Fruit fly (Drosophila melanogaster) whole organism, embryonic: ENCODE results near the gene CG18301.
A peak's percentile ranks its signal among the peaks of the same experiment; 100 is the strongest.

Experiments used
- Antp ChIP-seq: fragments of 200-800 bp; sonication (Bioruptor generic); optimal IDR thresholded peaks from 3 replicates; lab custom pipeline; 2016; ENCODE audit warnings: missing biosample characterization, missing genetic modification characterization
- Asciz ChIP-seq: fragments of 200-800 bp; sonication (Bioruptor generic); optimal IDR thresholded peaks from 2 replicates; lab custom pipeline; 2017; ENCODE audit warnings: missing biosample characterization, mild to moderate bottlenecking, missing genetic modification characterization, missing genetic modification reagents
- B-H2 ChIP-seq: fragments of 200-800 bp; sonication (Bioruptor generic); optimal IDR thresholded peaks from 2 replicates; lab custom pipeline; 2018; ENCODE audit warnings: missing biosample characterization, mild to moderate bottlenecking, missing genetic modification characterization
- CG10366 ChIP-seq: fragments of 200-800 bp; sonication (Bioruptor generic); IDR thresholded peaks from 2 replicates; pipeline ENCODE4 v1.3.6; 2022; ENCODE audit warnings: missing biosample characterization, missing genetic modification characterization
- CG10959 ChIP-seq: fragments of 200-800 bp; sonication (Bioruptor generic); IDR thresholded peaks from 2 replicates; pipeline ENCODE4 v1.3.6; 2022; ENCODE audit warnings: missing biosample characterization, missing genetic modification characterization
- CG11456 ChIP-seq: fragments of 200-800 bp; sonication (Bioruptor generic); IDR thresholded peaks from 3 replicates; pipeline ENCODE4 v1.3.6; 2022; ENCODE audit warnings: missing biosample characterization, missing genetic modification characterization
- CG11504 ChIP-seq: fragments of 200-800 bp; sonication (Bioruptor generic); optimal IDR thresholded peaks from 3 replicates; lab custom pipeline; 2019; ENCODE audit warnings: missing biosample characterization, mild to moderate bottlenecking, missing genetic modification characterization, moderate library complexity
- CG12071 ChIP-seq: fragments of 200-800 bp; sonication (Bioruptor generic); optimal IDR thresholded peaks from 3 replicates; lab custom pipeline; 2018; ENCODE audit warnings: missing biosample characterization, mild to moderate bottlenecking, missing genetic modification characterization
- CG12769 ChIP-seq: fragments of 200-800 bp; sonication (Bioruptor generic); optimal IDR thresholded peaks from 2 replicates; lab custom pipeline; 2019; ENCODE audit warnings: missing biosample characterization, mild to moderate bottlenecking, missing genetic modification characterization, moderate library complexity
- CG1603 ChIP-seq: fragments of 200-800 bp; sonication (Bioruptor generic); optimal IDR thresholded peaks from 2 replicates; lab custom pipeline; 2019; ENCODE audit warnings: missing biosample characterization, mild to moderate bottlenecking, missing genetic modification characterization, moderate library complexity
- CG17359 ChIP-seq: fragments of 200-800 bp; sonication (Bioruptor generic); optimal IDR thresholded peaks from 3 replicates; lab custom pipeline; 2018; ENCODE audit warnings: missing biosample characterization, mild to moderate bottlenecking, missing genetic modification characterization, moderate library complexity
- CG2678 ChIP-seq: fragments of 200-800 bp; sonication (Bioruptor generic); optimal IDR thresholded peaks from 3 replicates; lab custom pipeline; 2019; ENCODE audit warnings: missing biosample characterization, mild to moderate bottlenecking, missing genetic modification characterization, moderate library complexity
- CG3065 ChIP-seq: fragments of 200-800 bp; sonication (Bioruptor generic); optimal IDR thresholded peaks from 2 replicates; lab custom pipeline; 2016; ENCODE audit warnings: missing biosample characterization, missing genetic modification characterization
- CG34422 ChIP-seq: fragments of 200-800 bp; sonication (Bioruptor generic); IDR thresholded peaks from 3 replicates; pipeline ENCODE4 v1.3.6; 2022; ENCODE audit warnings: missing biosample characterization, missing genetic modification characterization
- CG4282 ChIP-seq: fragments of 200-800 bp; sonication (Bioruptor generic); optimal IDR thresholded peaks from 2 replicates; lab custom pipeline; 2016; ENCODE audit warnings: missing biosample characterization, missing genetic modification characterization
- CG4328 ChIP-seq: fragments of 200-800 bp; sonication (Bioruptor generic); optimal IDR thresholded peaks from 3 replicates; lab custom pipeline; 2017; ENCODE audit warnings: missing biosample characterization, missing genetic modification reagents, missing genetic modification characterization
- CG9437 ChIP-seq: fragments of 200-800 bp; sonication (Bioruptor generic); optimal IDR thresholded peaks from 2 replicates; lab custom pipeline; 2018; ENCODE audit warnings: missing biosample characterization, mild to moderate bottlenecking, missing genetic modification characterization
- CG9797 ChIP-seq: fragments of 200-800 bp; sonication (Bioruptor generic); optimal IDR thresholded peaks from 3 replicates; lab custom pipeline; 2018; ENCODE audit warnings: missing biosample characterization, mild to moderate bottlenecking, missing genetic modification characterization
- CHES-1-like ChIP-seq: fragments of 200-800 bp; sonication (Bioruptor generic); optimal IDR thresholded peaks from 2 replicates; lab custom pipeline; 2016; ENCODE audit warnings: missing biosample characterization, missing genetic modification characterization
- D ChIP-seq, 2 experiments: fragments of 200-800 bp in 1 of 2; fragments of >200 bp in 1 of 2; sonication (Bioruptor generic) in 1 of 2; optimal IDR thresholded peaks; 2 replicates in 1 of 2; 3 replicates in 1 of 2; lab custom pipeline; 2017; ENCODE audit warnings: mild to moderate bottlenecking in 1 of 2, missing biosample characterization in 1 of 2, missing genetic modification characterization in 1 of 2, missing genetic modification reagents in 1 of 2
- Dll ChIP-seq: fragments of 200-800 bp; sonication (Bioruptor generic); IDR thresholded peaks from 4 replicates; pipeline ENCODE4 v1.3.6; 2022; ENCODE audit warnings: missing biosample characterization, missing genetic modification characterization; ENCODE audit not compliant: partially characterized antibody
- Drgx ChIP-seq: fragments of 200-800 bp; sonication (Bioruptor generic); IDR thresholded peaks from 2 replicates; pipeline ENCODE4 v1.3.6; 2022; ENCODE audit warnings: missing biosample characterization, missing genetic modification characterization
- HLH4C ChIP-seq: fragments of 200-800 bp; sonication (Bioruptor generic); IDR thresholded peaks from 3 replicates; pipeline ENCODE4 v1.3.6; 2022; ENCODE audit warnings: missing biosample characterization, missing genetic modification characterization; ENCODE audit not compliant: partially characterized antibody
- Hmr ChIP-seq: fragments of 200-800 bp; sonication (Bioruptor generic); optimal IDR thresholded peaks from 3 replicates; lab custom pipeline; 2017; ENCODE audit warnings: mild to moderate bottlenecking, missing biosample characterization, missing genetic modification reagents, missing genetic modification characterization
- Med ChIP-seq: fragments of 200-800 bp; sonication (Bioruptor generic); peaks from one replicate; lab custom pipeline; 2016; ENCODE audit warnings: missing biosample characterization, missing genetic modification characterization, mild to moderate bottlenecking, inconsistent platforms, moderate library complexity
- Oli ChIP-seq: fragments of 200-800 bp; sonication (Bioruptor generic); optimal IDR thresholded peaks from 2 replicates; lab custom pipeline; 2018; ENCODE audit warnings: missing biosample characterization, mild to moderate bottlenecking, missing genetic modification characterization, moderate library complexity
- Opbp ChIP-seq: fragments of 200-800 bp; sonication (Bioruptor generic); IDR thresholded peaks from 3 replicates; pipeline ENCODE4 v1.3.6; 2022; ENCODE audit warnings: missing biosample characterization, missing genetic modification characterization; ENCODE audit not compliant: partially characterized antibody
- Rfx ChIP-seq: fragments of 200-800 bp; sonication (Bioruptor generic); IDR thresholded peaks from 2 replicates; pipeline ENCODE4 v1.3.6; 2022; ENCODE audit warnings: missing biosample characterization, missing genetic modification characterization
- Sox102F ChIP-seq: fragments of 200-800 bp; sonication (Bioruptor generic); optimal IDR thresholded peaks from 2 replicates; lab custom pipeline; 2018; ENCODE audit warnings: missing biosample characterization, mild to moderate bottlenecking, missing genetic modification characterization, moderate library complexity
- Sry-δ ChIP-seq: fragments of 200-800 bp; sonication (Bioruptor generic); optimal IDR thresholded peaks from 2 replicates; lab custom pipeline; 2016; ENCODE audit warnings: missing biosample characterization, missing genetic modification characterization
- ac ChIP-seq: fragments of 200-800 bp; sonication (Bioruptor generic); optimal IDR thresholded peaks from 3 replicates; lab custom pipeline; 2017; ENCODE audit warnings: missing biosample characterization, mild to moderate bottlenecking, missing genetic modification characterization
- amos ChIP-seq: fragments of 200-800 bp; sonication (Bioruptor generic); IDR thresholded peaks from 2 replicates; pipeline ENCODE4 v1.3.6; 2022; ENCODE audit warnings: missing biosample characterization, missing genetic modification characterization; ENCODE audit not compliant: partially characterized antibody
- ato ChIP-seq: fragments of 200-800 bp; sonication (Bioruptor generic); IDR thresholded peaks from 2 replicates; pipeline ENCODE4 v1.3.6; 2022; ENCODE audit warnings: missing biosample characterization, missing genetic modification characterization; ENCODE audit not compliant: partially characterized antibody
- cato ChIP-seq: fragments of 200-800 bp; sonication (Bioruptor generic); optimal IDR thresholded peaks from 2 replicates; lab custom pipeline; 2016; ENCODE audit warnings: missing biosample characterization, missing genetic modification characterization, borderline replicate concordance
- chinmo ChIP-seq: fragments of 200-800 bp; sonication (Bioruptor generic); IDR thresholded peaks from 4 replicates; pipeline ENCODE4 v1.3.6; 2022; ENCODE audit warnings: missing biosample characterization, missing genetic modification characterization; ENCODE audit not compliant: partially characterized antibody
- danr ChIP-seq: fragments of 200-800 bp; sonication (Bioruptor generic); IDR thresholded peaks from 2 replicates; pipeline ENCODE4 v1.3.6; 2022; ENCODE audit warnings: missing biosample characterization, missing genetic modification characterization
- ems ChIP-seq: fragments of 200-800 bp; sonication (Bioruptor generic); optimal IDR thresholded peaks from 3 replicates; lab custom pipeline; 2016; ENCODE audit warnings: missing biosample characterization, missing genetic modification characterization
- en ChIP-seq: fragments of 200-800 bp; sonication (Bioruptor generic); optimal IDR thresholded peaks from 2 replicates; lab custom pipeline; 2016; ENCODE audit warnings: missing biosample characterization, missing genetic modification characterization
- gce ChIP-seq: fragments of 200-800 bp; sonication (Bioruptor generic); IDR thresholded peaks from 3 replicates; pipeline ENCODE4 v1.3.6; 2022; ENCODE audit warnings: missing biosample characterization, missing genetic modification characterization
- inv ChIP-seq: fragments of 200-800 bp; sonication (Bioruptor generic); IDR thresholded peaks from 2 replicates; pipeline ENCODE4 v1.3.6; 2022; ENCODE audit warnings: missing biosample characterization, missing genetic modification characterization; ENCODE audit not compliant: partially characterized antibody
- lbe ChIP-seq: fragments of 200-800 bp; sonication (Bioruptor generic); optimal IDR thresholded peaks from 2 replicates; lab custom pipeline; 2016; ENCODE audit warnings: missing biosample characterization, mild to moderate bottlenecking, missing genetic modification characterization
- mld ChIP-seq: fragments of 200-800 bp; sonication (Bioruptor generic); IDR thresholded peaks from 3 replicates; pipeline ENCODE4 v1.3.6; 2022; ENCODE audit warnings: missing biosample characterization, missing genetic modification characterization; ENCODE audit not compliant: partially characterized antibody
- nerfin-1 ChIP-seq: fragments of 200-800 bp; sonication (Bioruptor generic); optimal IDR thresholded peaks from 3 replicates; lab custom pipeline; 2019; ENCODE audit warnings: missing biosample characterization, mild to moderate bottlenecking, missing genetic modification characterization, moderate library complexity
- pzg ChIP-seq: fragments of 200-800 bp; sonication (Bioruptor generic); optimal IDR thresholded peaks from 3 replicates; lab custom pipeline; 2018; ENCODE audit warnings: missing biosample characterization, mild to moderate bottlenecking, missing genetic modification characterization, moderate library complexity
- repo ChIP-seq: fragments of 200-800 bp; sonication (Bioruptor generic); optimal IDR thresholded peaks from 2 replicates; lab custom pipeline; 2016; ENCODE audit warnings: missing biosample characterization, missing genetic modification characterization
- row ChIP-seq: fragments of 200-800 bp; sonication (Bioruptor generic); IDR thresholded peaks from 3 replicates; pipeline ENCODE4 v1.3.6; 2022; ENCODE audit warnings: missing biosample characterization, missing genetic modification characterization
- scrt ChIP-seq: fragments of 200-800 bp; sonication (Bioruptor generic); optimal IDR thresholded peaks from 2 replicates; lab custom pipeline; 2018; ENCODE audit warnings: missing biosample characterization, mild to moderate bottlenecking, missing genetic modification characterization, moderate library complexity
- sens ChIP-seq: fragments of 200-800 bp; sonication (Bioruptor generic); peaks from one replicate; lab custom pipeline; 2016; ENCODE audit warnings: missing biosample characterization, missing genetic modification characterization
- sisA ChIP-seq: fragments of 200-800 bp; sonication (Bioruptor generic); IDR thresholded peaks from 2 replicates; pipeline ENCODE4 v1.3.6; 2022; ENCODE audit warnings: missing biosample characterization, missing genetic modification characterization
- zfh2 ChIP-seq: fragments of 200-800 bp; sonication (Bioruptor generic); optimal IDR thresholded peaks from 2 replicates; lab custom pipeline; 2016; ENCODE audit warnings: missing biosample characterization, missing genetic modification characterization

CG18301 gene

dm6 chr2L:10517085-10517484, 14.5 kb upstream of the CG18301 start, which contains the start of the genes Fatp1 and Lrr47 (continued):
- TF ChIP-seq Opbp (GFP tag; lab: Robert Waterston, UW) (peak; percentile 90), danr (no peak), Sry-δ (GFP tag; lab: Kevin White, UChicago) (peak; percentile 93), CG1603 (tag; lab: Kevin White, UChicago) (peak; percentile 4), sens (GFP tag; lab: Kevin White, UChicago) (peak; percentile 39), CG9437 (no peak), HLH4C (GFP tag; lab: Robert Waterston, UW) (peak; percentile 79), repo (no peak), Asciz (no peak), Sox102F (GFP tag; lab: Kevin White, UChicago) (no peak), B-H2 (GFP tag; lab: Kevin White, UChicago) (no peak), gce (GFP tag; lab: Robert Waterston, UW) (no peak), en (GFP tag; lab: Kevin White, UChicago) (no peak), chinmo (GFP tag; lab: Robert Waterston, UW) (peak; percentile 87; the same call in 3 of the 4 replicates), CG12769 (tag; lab: Kevin White, UChicago) (no peak), CG3065 (GFP tag; lab: Kevin White, UChicago) (no peak), zfh2 (GFP tag; lab: Kevin White, UChicago) (no peak), CG11504 (tag; lab: Kevin White, UChicago) (peak; percentile 28), CG17359 (tag; lab: Kevin White, UChicago) (no peak), pzg (GFP tag; lab: Kevin White, UChicago) (peak; percentile 75), nerfin-1 (tag; lab: Kevin White, UChicago) (no peak), mld (GFP tag; lab: Robert Waterston, UW) (peak; percentile 79; the same call in 1 of the 3 replicates), cato (GFP tag; lab: Kevin White, UChicago) (no peak), ems (GFP tag; lab: Kevin White, UChicago) (no peak), CG11456 (GFP tag; lab: Robert Waterston, UW) (no peak), Dll (peak; percentile 86), Med (GFP tag; lab: Kevin White, UChicago) (peak; percentile 59), CG10366 (GFP tag; lab: Robert Waterston, UW) (no peak), ato (GFP tag; lab: Robert Waterston, UW) (peak; percentile 80), CG12071 (GFP tag; lab: Kevin White, UChicago) (no peak), inv (GFP tag; lab: Robert Waterston, UW) (peak; percentile 87), scrt (peak; percentile 20), CG10959 (GFP tag; lab: Robert Waterston, UW) (no peak), CHES-1-like (GFP tag; lab: Kevin White, UChicago) (no peak), sisA (GFP tag; lab: Robert Waterston, UW) (no peak), row (GFP tag; lab: Robert Waterston, UW) (peak; percentile 71), ac (GFP tag; lab: Kevin White, UChicago) (no peak), CG4282 (GFP tag; lab: Kevin White, UChicago) (no peak), Oli (tag; lab: Kevin White, UChicago) (no peak), CG2678 (no peak), Hmr (GFP tag; lab: Kevin White, UChicago) (no peak), Rfx (GFP tag; lab: Robert Waterston, UW) (peak; percentile 24; the same call in 1 of the 2 replicates), CG34422 (GFP tag; lab: Robert Waterston, UW) (0 out of 3 replicates have a peak, but pooled peaks have one; percentile 6), CG4328 (GFP tag; lab: Kevin White, UChicago) (no peak), Drgx (no peak), CG9797 (GFP tag; lab: Kevin White, UChicago) (no peak), lbe (GFP tag; lab: Kevin White, UChicago) (no peak), Antp (GFP tag; lab: Kevin White, UChicago) (no peak), D (optimal IDR thresholded peaks at IDR 0.05; lab: Kevin White, UChicago) (no peak), D (GFP tag; optimal IDR thresholded peaks at IDR 0.05; lab: Kevin White, UChicago) (no peak), amos (GFP tag; lab: Robert Waterston, UW) (peak; percentile 94)
